Worm (Caenorhabditis elegans) whole organism, young adult: ENCODE measurements around the gene E04F6.4.

Experiments
- B0336.3 ChIP-seq: fragments of 200-800 bp; sonication (Bioruptor generic); IDR thresholded peaks from 2 replicates; pipeline ENCODE4 v1.3.6; 2022; ENCODE audit warnings: missing genetic modification characterization, missing compliant biosample characterization
- cebp-2 ChIP-seq: fragments of 200-800 bp; sonication (Bioruptor generic); IDR thresholded peaks from 2 replicates; pipeline ENCODE4 v1.3.6; 2022; ENCODE audit warnings: missing genetic modification characterization, missing compliant biosample characterization
- dpff-1 ChIP-seq: sonication (generic microtip); optimal IDR thresholded peaks from 2 replicates; lab custom pipeline; 2017; ENCODE audit warnings: mild to moderate bottlenecking, missing genetic modification characterization, missing compliant biosample characterization
- egl-18 ChIP-seq: fragments of 200-800 bp; sonication (Bioruptor generic); IDR thresholded peaks from 2 replicates; pipeline ENCODE4 v1.3.6; 2022; ENCODE audit warnings: missing genetic modification reagents, missing genetic modification characterization, missing compliant biosample characterization
- hlh-12 ChIP-seq: sonication (generic microtip); optimal IDR thresholded peaks from 2 replicates; lab custom pipeline; 2016; ENCODE audit warnings: missing genetic modification characterization, missing compliant biosample characterization
- madf-3 ChIP-seq: fragments of 200-800 bp; sonication (Bioruptor generic); IDR thresholded peaks from 2 replicates; pipeline ENCODE4 v1.3.6; 2022; ENCODE audit warnings: missing genetic modification reagents, missing genetic modification characterization, missing compliant biosample characterization
- zfh-2 ChIP-seq: fragments of 200-800 bp; sonication (Bioruptor generic); conservative IDR thresholded peaks from 2 replicates; pipeline ENCODE4 v1.3.6; 2022; ENCODE audit warnings: missing genetic modification reagents, missing genetic modification characterization, missing compliant biosample characterization
- ztf-25 ChIP-seq: fragments of 200-800 bp; sonication (Bioruptor generic); IDR thresholded peaks from 2 replicates; pipeline ENCODE4 v1.3.6; 2022; ENCODE audit warnings: missing genetic modification reagents, missing genetic modification characterization, missing compliant biosample characterization

- TF ChIP-seq egl-18 (GFP tag; lab: Robert Waterston, UW) (no peak), dpff-1 (no peak), cebp-2 (GFP tag; lab: Robert Waterston, UW) (no peak), ztf-25 (GFP tag; lab: Robert Waterston, UW) (no peak), zfh-2 (GFP tag; lab: Robert Waterston, UW) (no peak), madf-3 (GFP tag; lab: Robert Waterston, UW) (no peak), hlh-12 (no peak), B0336.3 (no peak)
These were observed at the start of gene E04F6.4 for ce11 chrII:7189120-7189519.
